Worm (Caenorhabditis elegans): ENCODE data around the gene K02G10.5.
A peak's percentile ranks its signal among the peaks of the same experiment; 100 is the strongest.

K02G10.5 gene

ce11 chrX:4671837-4672236, 19.2 kb downstream of the K02G10.5 start:
- TF ChIP-seq nhr-85 (tag) (no peak), grh-1 (GFP tag; IDR thresholded peaks at IDR 0.05) (no peak), nhr-11 (tag; optimal IDR thresholded peaks at IDR 0.05) (no peak), snpc-4 (tag; optimal IDR thresholded peaks at IDR 0.05) (no peak), ceh-90 (tag; optimal IDR thresholded peaks at IDR 0.05) (no peak), lin-14 (GFP tag; optimal IDR thresholded peaks at IDR 0.05) (no peak), tbx-2 (tag; optimal IDR thresholded peaks at IDR 0.05) (no peak), mef-2 (tag; optimal IDR thresholded peaks at IDR 0.05) (no peak), fkh-10 (GFP tag; optimal IDR thresholded peaks at IDR 0.05) (no peak)

DNA sequence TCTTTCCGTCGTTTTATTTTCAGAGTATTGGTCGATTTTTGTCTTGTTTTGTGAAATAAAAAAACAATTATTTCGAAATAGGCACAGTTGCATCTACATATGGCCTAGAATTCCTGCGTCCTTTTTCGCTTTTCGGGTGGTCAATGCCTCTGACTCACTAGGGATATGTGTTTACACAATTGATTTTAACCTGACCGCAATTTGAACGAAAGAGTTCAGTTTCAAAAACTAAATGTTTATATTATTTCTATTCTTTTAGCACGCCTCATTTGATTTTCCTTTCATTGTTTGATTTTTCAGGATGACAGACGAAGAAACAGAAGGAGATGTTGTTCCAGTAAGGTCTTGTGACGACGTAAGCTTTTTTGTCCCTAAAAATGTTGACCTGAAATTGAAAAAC, 23.2 kb downstream of the K02G10.5 start, which contains the start of gene mfsd-12:
mfsd-12 (plus strand) TSS at position 301 of the 400 bp plus-strand sequence.
- TF ChIP-seq blmp-1 (tag; optimal IDR thresholded peaks at IDR 0.05) (peak; percentile 2), C34B4.2 (tag; optimal IDR thresholded peaks at IDR 0.05) (no peak), lin-13 (GFP tag; optimal IDR thresholded peaks at IDR 0.05) (no peak), pag-3 (tag; optimal IDR thresholded peaks at IDR 0.05; ENCODE audit: borderline replicate concordance, insufficient read depth) (no peak), efl-1 (optimal IDR thresholded peaks at IDR 0.05) (no peak), efl-1 (GFP tag; optimal IDR thresholded peaks at IDR 0.05 in 1 of 2) (peak in 1 of 2 experiments; percentile 42), skn-1 (tag; optimal IDR thresholded peaks at IDR 0.05) (peak; percentile 22)

DNA sequence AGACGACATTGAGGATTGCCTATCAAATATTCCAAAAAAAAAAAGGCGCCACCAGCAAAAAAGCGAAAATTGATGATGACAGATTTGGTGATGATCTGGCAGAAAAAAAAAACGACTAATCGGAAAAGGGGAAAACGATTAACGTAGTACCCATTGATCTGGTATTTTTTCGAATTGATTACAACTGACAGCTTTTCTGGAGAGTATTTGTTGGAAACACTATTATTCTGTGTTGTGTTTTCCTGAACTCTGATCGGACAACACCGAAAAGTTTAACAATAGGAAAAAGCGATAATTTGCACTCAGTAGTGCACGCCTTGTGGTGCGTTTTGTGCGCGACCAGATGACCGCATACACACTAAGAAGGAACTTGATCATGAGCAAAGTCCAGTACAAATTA, 26.3 kb downstream of the K02G10.5 start:
- TF ChIP-seq aha-1 (tag; optimal IDR thresholded peaks at IDR 0.05) (no peak), efl-1 (optimal IDR thresholded peaks at IDR 0.05) (no peak), efl-1 (GFP tag; optimal IDR thresholded peaks at IDR 0.05 in 1 of 2) (peak in 1 of 2 experiments; percentile 73), fkh-8 (tag; optimal IDR thresholded peaks at IDR 0.05) (peak; percentile 13), blmp-1 (tag; optimal IDR thresholded peaks at IDR 0.05) (peak; percentile 45)

ce11 chrX:4662964-4663684, 27.9 kb downstream of the K02G10.5 start:
- TF ChIP-seq nhr-85 (tag) (peak; percentile 77), ceh-8 (GFP tag; optimal IDR thresholded peaks at IDR 0.05) (no peak), elt-3 (tag; optimal IDR thresholded peaks at IDR 0.05) (peak in 5 of 6 experiments; percentile 55 to 81 (median 61)), blmp-1 (tag; optimal IDR thresholded peaks at IDR 0.05) (peak; percentile 7), tbx-2 (tag; optimal IDR thresholded peaks at IDR 0.05) (no peak), lin-14 (GFP tag; optimal IDR thresholded peaks at IDR 0.05) (peak; percentile 6), nhr-20 (tag; optimal IDR thresholded peaks at IDR 0.05) (peak; percentile 25), efl-1 (optimal IDR thresholded peaks at IDR 0.05) (peak in 1 of 2 experiments; percentile 10), efl-1 (GFP tag; optimal IDR thresholded peaks at IDR 0.05 in 1 of 2) (peak in 1 of 2 experiments; percentile 55), zag-1 (tag; optimal IDR thresholded peaks at IDR 0.05) (no peak), nhr-12 (tag; optimal IDR thresholded peaks at IDR 0.05) (no peak), aha-1 (tag; optimal IDR thresholded peaks at IDR 0.05) (no peak), nhr-71 (tag; optimal IDR thresholded peaks at IDR 0.05) (peak; percentile 10), unc-86 (tag; optimal IDR thresholded peaks at IDR 0.05) (no peak), isw-1 (GFP tag; IDR thresholded peaks at IDR 0.05) (no peak), xbp-1 (tag; optimal IDR thresholded peaks at IDR 0.05) (no peak), fkh-10 (GFP tag; optimal IDR thresholded peaks at IDR 0.05) (no peak)

ce11 chrX:4662293-4662825, 28.6 kb downstream of the K02G10.5 start:
- TF ChIP-seq elt-3 (tag; optimal IDR thresholded peaks at IDR 0.05) (peak in 3 of 6 experiments; percentile 32 to 50 (median 39)), lsy-2 (tag; optimal IDR thresholded peaks at IDR 0.05) (peak; percentile 28 to 61), ceh-63 (GFP tag; optimal IDR thresholded peaks at IDR 0.05) (no peak), mep-1 (tag; optimal IDR thresholded peaks at IDR 0.05) (peak; percentile 80), mdl-1 (tag; optimal IDR thresholded peaks at IDR 0.05) (peak in 1 of 2 experiments; percentile 57), pag-3 (tag; optimal IDR thresholded peaks at IDR 0.05; ENCODE audit: borderline replicate concordance, insufficient read depth) (no peak), nhr-77 (tag; optimal IDR thresholded peaks at IDR 0.05) (peak; percentile 57), jun-1 (tag; optimal IDR thresholded peaks at IDR 0.05) (peak; percentile 13), pax-3 (tag; optimal IDR thresholded peaks at IDR 0.05) (no peak), nhr-12 (tag; optimal IDR thresholded peaks at IDR 0.05) (no peak), egl-27 (tag; optimal IDR thresholded peaks at IDR 0.05) (no peak), nhr-85 (tag) (peak; percentile 95), unc-62 (GFP tag; optimal IDR thresholded peaks at IDR 0.05) (no peak), nhr-84 (tag; optimal IDR thresholded peaks at IDR 0.05) (no peak), lin-14 (GFP tag; optimal IDR thresholded peaks at IDR 0.05) (peak; percentile 85), ces-1 (GFP tag; optimal IDR thresholded peaks at IDR 0.05) (no peak), sox-4 (tag; optimal IDR thresholded peaks at IDR 0.05) (no peak), blmp-1 (tag; optimal IDR thresholded peaks at IDR 0.05) (peak; percentile 98), nhr-28 (tag; optimal IDR thresholded peaks at IDR 0.05) (no peak), ztf-11 (tag; optimal IDR thresholded peaks at IDR 0.05) (no peak), snu-23 (GFP tag; optimal IDR thresholded peaks at IDR 0.05) (peak; percentile 77), egl-13 (tag; optimal IDR thresholded peaks at IDR 0.05) (no peak)

Measured in whole organism, L1 larva.